Fruit fly (Drosophila melanogaster) whole organism, embryonic: ENCODE measurements around the gene CG16957.

Experiments
- Ada2b ChIP-seq: fragments of 200-800 bp; sonication (Bioruptor generic); IDR thresholded peaks from 2 replicates; pipeline ENCODE4 v1.3.6; 2022; ENCODE audit warnings: missing biosample characterization, missing genetic modification characterization
- Adf1 ChIP-seq: fragments of 200-800 bp; sonication (Bioruptor generic); IDR thresholded peaks from 2 replicates; pipeline ENCODE4 v1.3.6; 2022; ENCODE audit warnings: missing biosample characterization, missing genetic modification characterization
- Atf-2 ChIP-seq: fragments of 200-800 bp; sonication (Bioruptor generic); optimal IDR thresholded peaks from 2 replicates; lab custom pipeline; 2016; ENCODE audit warnings: missing biosample characterization, missing genetic modification characterization
- Atf6 ChIP-seq: fragments of 200-800 bp; sonication (Bioruptor generic); IDR thresholded peaks from 2 replicates; pipeline ENCODE4 v1.3.6; 2022; ENCODE audit warnings: missing biosample characterization, missing genetic modification characterization
- B-H1 ChIP-seq: fragments of 200-800 bp; sonication (Bioruptor generic); IDR thresholded peaks from 3 replicates; pipeline ENCODE4 v1.3.6; 2022; ENCODE audit warnings: missing biosample characterization, missing genetic modification characterization
- CG1024 ChIP-seq: fragments of 200-800 bp; sonication (Bioruptor generic); IDR thresholded peaks from 2 replicates; pipeline ENCODE4 v1.3.6; 2022; ENCODE audit warnings: missing biosample characterization, missing genetic modification characterization
- CG10274 ChIP-seq: fragments of 200-800 bp; sonication (Bioruptor generic); optimal IDR thresholded peaks from 3 replicates; lab custom pipeline; 2017; ENCODE audit warnings: missing biosample characterization, mild to moderate bottlenecking, missing genetic modification characterization
- CG10321 ChIP-seq: fragments of 200-800 bp; sonication (Bioruptor generic); IDR thresholded peaks from 2 replicates; pipeline ENCODE4 v1.3.6; 2022; ENCODE audit warnings: missing biosample characterization, missing genetic modification characterization
- CG11723 ChIP-seq: fragments of 200-800 bp; sonication (Bioruptor generic); optimal IDR thresholded peaks from 2 replicates; lab custom pipeline; 2017; ENCODE audit warnings: missing biosample characterization, mild to moderate bottlenecking, missing genetic modification characterization
- CG13123 ChIP-seq: fragments of 200-800 bp; sonication (Bioruptor generic); optimal IDR thresholded peaks from 2 replicates; lab custom pipeline; 2016; ENCODE audit warnings: missing biosample characterization, missing genetic modification characterization
- CG14050 ChIP-seq: fragments of 200-800 bp; sonication (Bioruptor generic); IDR thresholded peaks from 3 replicates; pipeline ENCODE4 v1.3.6; 2022; ENCODE audit warnings: missing biosample characterization, missing genetic modification characterization
- CG17359 ChIP-seq: fragments of 200-800 bp; sonication (Bioruptor generic); optimal IDR thresholded peaks from 3 replicates; lab custom pipeline; 2018; ENCODE audit warnings: missing biosample characterization, mild to moderate bottlenecking, missing genetic modification characterization, moderate library complexity
- CG17385 ChIP-seq: fragments of 200-800 bp; sonication (Bioruptor generic); optimal IDR thresholded peaks from 3 replicates; lab custom pipeline; 2018; ENCODE audit warnings: missing biosample characterization, mild to moderate bottlenecking, missing genetic modification characterization
- CG2129 ChIP-seq: fragments of 200-800 bp; sonication (Bioruptor generic); IDR thresholded peaks from 2 replicates; pipeline ENCODE4 v1.3.6; 2022; ENCODE audit warnings: missing biosample characterization, missing genetic modification characterization; ENCODE audit not compliant: partially characterized antibody
- CG30403 ChIP-seq: fragments of 200-800 bp; sonication (Bioruptor generic); optimal IDR thresholded peaks from 3 replicates; lab custom pipeline; 2016; ENCODE audit warnings: missing biosample characterization, missing genetic modification characterization
- CG31388 ChIP-seq: fragments of 200-800 bp; sonication (Bioruptor generic); optimal IDR thresholded peaks from 2 replicates; lab custom pipeline; 2016; ENCODE audit warnings: missing biosample characterization, missing genetic modification characterization
- CG4617 ChIP-seq: fragments of 200-800 bp; sonication (Bioruptor generic); optimal IDR thresholded peaks from 3 replicates; lab custom pipeline; 2016; ENCODE audit warnings: missing biosample characterization, missing genetic modification characterization, borderline replicate concordance
- CG5180 ChIP-seq: fragments of 200-800 bp; sonication (Bioruptor generic); optimal IDR thresholded peaks from 3 replicates; lab custom pipeline; 2017; ENCODE audit warnings: missing biosample characterization, missing genetic modification characterization, mild to moderate bottlenecking, moderate library complexity, missing genetic modification reagents
- CG5953 ChIP-seq: fragments of 200-800 bp; sonication (Bioruptor generic); IDR thresholded peaks from 2 replicates; pipeline ENCODE4 v1.3.6; 2022; ENCODE audit warnings: missing biosample characterization, missing genetic modification characterization
- CG7372 ChIP-seq: fragments of 200-800 bp; sonication (Bioruptor generic); IDR thresholded peaks from 2 replicates; pipeline ENCODE4 v1.3.6; 2022; ENCODE audit warnings: missing biosample characterization, missing genetic modification characterization
- CG7987 ChIP-seq: fragments of 200-800 bp; sonication (Bioruptor generic); optimal IDR thresholded peaks from 2 replicates; lab custom pipeline; 2018; ENCODE audit warnings: missing biosample characterization, mild to moderate bottlenecking, missing genetic modification characterization, moderate library complexity
- CG8388 ChIP-seq: fragments of 200-800 bp; sonication (Bioruptor generic); optimal IDR thresholded peaks from 2 replicates; lab custom pipeline; 2019; ENCODE audit warnings: missing biosample characterization, mild to moderate bottlenecking, missing genetic modification characterization, moderate library complexity
- CG8924 ChIP-seq: fragments of 200-800 bp; optimal IDR thresholded peaks from 3 replicates; lab custom pipeline; 2019; ENCODE audit warnings: missing biosample characterization, mild to moderate bottlenecking, missing genetic modification characterization, moderate library complexity
- CG9727 ChIP-seq: fragments of 200-800 bp; sonication (Bioruptor generic); optimal IDR thresholded peaks from 3 replicates; lab custom pipeline; 2017; ENCODE audit warnings: missing biosample characterization, mild to moderate bottlenecking, missing genetic modification characterization
- CG9817 ChIP-seq: fragments of 200-800 bp; sonication (Bioruptor generic); optimal IDR thresholded peaks from 2 replicates; lab custom pipeline; 2018; ENCODE audit warnings: missing biosample characterization, mild to moderate bottlenecking, missing genetic modification characterization, moderate library complexity
- Chrac-16 ChIP-seq: fragments of 200-800 bp; sonication (Bioruptor generic); optimal IDR thresholded peaks from 3 replicates; lab custom pipeline; 2016; ENCODE audit warnings: missing biosample characterization, missing genetic modification characterization
- D19A ChIP-seq: fragments of 200-800 bp; optimal IDR thresholded peaks from 3 replicates; lab custom pipeline; 2019; ENCODE audit warnings: missing biosample characterization, mild to moderate bottlenecking, missing genetic modification characterization, moderate library complexity
- Dfd ChIP-seq, 2 experiments: fragments of >200 bp; optimal IDR thresholded peaks; 2 replicates each; lab custom pipeline; 2017; ENCODE audit warnings: missing biosample characterization in 2 of 2, missing genetic modification characterization in 2 of 2
- GATAe ChIP-seq: fragments of 200-800 bp; sonication (Bioruptor generic); conservative IDR thresholded peaks from 2 replicates; pipeline ENCODE4 v1.3.6; 2022; ENCODE audit warnings: missing biosample characterization, missing genetic modification characterization
- Hr78 ChIP-seq, 2 experiments: fragments of 200-800 bp in 1 of 2; fragments of >200 bp in 1 of 2; sonication (Bioruptor generic) in 1 of 2; optimal IDR thresholded peaks; 2 replicates each; lab custom pipeline; 2017 to 2019; ENCODE audit warnings: missing biosample characterization in 2 of 2, missing genetic modification characterization in 2 of 2, mild to moderate bottlenecking in 1 of 2, moderate library complexity in 1 of 2
- Mes4 ChIP-seq: fragments of 200-800 bp; sonication (Bioruptor generic); optimal IDR thresholded peaks from 2 replicates; lab custom pipeline; 2016; ENCODE audit warnings: missing biosample characterization, missing genetic modification characterization
- Oaz ChIP-seq: fragments of 200-800 bp; sonication (Bioruptor generic); IDR thresholded peaks from 2 replicates; pipeline ENCODE4 v1.3.6; 2022; ENCODE audit warnings: missing biosample characterization, missing genetic modification characterization
- Six4 ChIP-seq: fragments of 200-800 bp; sonication (Bioruptor generic); optimal IDR thresholded peaks from 2 replicates; lab custom pipeline; 2016; ENCODE audit warnings: missing biosample characterization, missing genetic modification characterization
- YL-1 ChIP-seq: fragments of 200-800 bp; sonication (Bioruptor generic); optimal IDR thresholded peaks from 3 replicates; lab custom pipeline; 2017; ENCODE audit warnings: missing biosample characterization, mild to moderate bottlenecking, missing genetic modification characterization
- bcd ChIP-seq: fragments of 200-800 bp; sonication (Bioruptor generic); optimal IDR thresholded peaks from 2 replicates; lab custom pipeline; 2017; ENCODE audit warnings: missing biosample characterization, mild to moderate bottlenecking, missing genetic modification characterization
- bigmax ChIP-seq: fragments of 200-800 bp; sonication (Bioruptor generic); optimal IDR thresholded peaks from 2 replicates; lab custom pipeline; 2018; ENCODE audit warnings: missing biosample characterization, mild to moderate bottlenecking, missing genetic modification characterization
- br ChIP-seq: fragments of >200 bp; optimal IDR thresholded peaks from 2 replicates; lab custom pipeline; 2017
- dmrt99B ChIP-seq: fragments of 200-800 bp; sonication (Bioruptor generic); optimal IDR thresholded peaks from 2 replicates; lab custom pipeline; 2018; ENCODE audit warnings: missing biosample characterization, mild to moderate bottlenecking, missing genetic modification characterization, moderate library complexity
- fd3F ChIP-seq: fragments of 200-800 bp; sonication (Bioruptor generic); optimal IDR thresholded peaks from 2 replicates; lab custom pipeline; 2018; ENCODE audit warnings: missing biosample characterization, mild to moderate bottlenecking, missing genetic modification characterization, moderate library complexity
- fd64A ChIP-seq: fragments of 200-800 bp; sonication (Bioruptor generic); optimal IDR thresholded peaks from 3 replicates; lab custom pipeline; 2018; ENCODE audit warnings: missing biosample characterization, mild to moderate bottlenecking, missing genetic modification characterization
- kah ChIP-seq: fragments of 200-800 bp; sonication (Bioruptor generic); optimal IDR thresholded peaks from 2 replicates; lab custom pipeline; 2018; ENCODE audit warnings: missing biosample characterization, mild to moderate bottlenecking, missing genetic modification characterization
- maf-S ChIP-seq: fragments of 200-800 bp; sonication (Bioruptor generic); optimal IDR thresholded peaks from 2 replicates; lab custom pipeline; 2016; ENCODE audit warnings: missing biosample characterization, missing genetic modification characterization
- mirr ChIP-seq: fragments of 200-800 bp; sonication (Bioruptor generic); optimal IDR thresholded peaks from 3 replicates; lab custom pipeline; 2018; ENCODE audit warnings: missing biosample characterization, mild to moderate bottlenecking, missing genetic modification characterization
- odd ChIP-seq: fragments of 200-800 bp; sonication (Bioruptor generic); optimal IDR thresholded peaks from 2 replicates; lab custom pipeline; 2017; ENCODE audit warnings: missing biosample characterization, mild to moderate bottlenecking, missing genetic modification characterization
- pan ChIP-seq, 4 experiments: fragments of >200 bp in 3 of 4; fragments of 200-800 bp in 1 of 4; sonication (Bioruptor generic) in 1 of 4; optimal IDR thresholded peaks in 3 of 4; IDR thresholded peaks in 1 of 4; 2 replicates each; pipeline versions ENCODE4 v1.3.6 to Lab custom; 2017 to 2022; ENCODE audit warnings: missing biosample characterization in 2 of 4, missing genetic modification characterization in 2 of 4, mixed read lengths in 1 of 4
- phol ChIP-seq: fragments of 200-800 bp; sonication (Bioruptor generic); optimal IDR thresholded peaks from 3 replicates; lab custom pipeline; 2018; ENCODE audit warnings: missing biosample characterization, mild to moderate bottlenecking, missing genetic modification characterization, moderate library complexity
- psq ChIP-seq: fragments of 200-800 bp; sonication (Bioruptor generic); optimal IDR thresholded peaks from 2 replicates; lab custom pipeline; 2017; ENCODE audit warnings: missing biosample characterization, missing genetic modification characterization
- sima ChIP-seq: fragments of 200-800 bp; sonication (Bioruptor generic); optimal IDR thresholded peaks from 2 replicates; lab custom pipeline; 2016; ENCODE audit warnings: missing biosample characterization, missing genetic modification characterization
- ttk ChIP-seq: fragments of 200-800 bp; sonication (Bioruptor generic); IDR thresholded peaks from 2 replicates; pipeline ENCODE4 v2.1.2; 2022; ENCODE audit warnings: missing biosample characterization, missing genetic modification characterization
- twi ChIP-seq: fragments of 200-800 bp; optimal IDR thresholded peaks from 2 replicates; lab custom pipeline; 2019; ENCODE audit warnings: missing biosample characterization, mild to moderate bottlenecking, missing genetic modification characterization, moderate library complexity
- usp ChIP-seq: fragments of >200 bp; optimal IDR thresholded peaks from 2 replicates; lab custom pipeline; 2017; ENCODE audit warnings: missing biosample characterization, missing genetic modification characterization

CG16957 gene

DNA sequence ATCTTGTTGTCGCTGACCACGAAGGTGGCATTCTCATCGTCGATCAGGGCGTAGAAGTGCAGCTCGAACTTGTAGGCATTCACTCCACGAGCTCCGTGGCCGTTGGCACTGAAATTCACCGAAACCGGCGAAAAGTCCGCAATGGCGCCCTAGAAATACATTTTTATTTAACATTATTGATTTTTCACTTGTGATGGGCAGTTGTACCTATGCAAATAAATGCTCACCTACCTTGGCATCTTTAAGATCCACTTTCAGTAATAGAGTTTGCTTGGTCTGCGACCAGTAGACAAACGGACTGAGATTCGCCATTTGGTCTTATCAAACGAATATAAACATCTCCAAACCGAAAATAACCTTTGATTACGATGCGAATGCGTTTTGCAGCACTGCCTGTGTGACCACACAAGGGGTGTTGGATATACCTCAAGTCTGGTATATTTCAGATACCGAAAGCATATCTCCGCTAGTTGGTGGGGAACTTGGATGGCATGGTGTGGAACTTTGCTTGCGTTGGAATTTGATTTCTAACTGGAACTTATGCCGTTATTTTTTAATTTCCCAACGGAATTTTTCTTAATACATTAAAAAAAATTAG lies 49.4 kb upstream of the CG16957 start, which contains the start of gene Hacd2 (continued):
- TF ChIP-seq B-H1 (GFP tag; lab: Robert Waterston, UW): no peak
- TF ChIP-seq CG1024: no peak
- no peak for TF ChIP-seq CG14050 (GFP tag; lab: Robert Waterston, UW)
- TF ChIP-seq GATAe (GFP tag; lab: Robert Waterston, UW): peak; percentile 41
- no peak for TF ChIP-seq CG31388 (GFP tag; lab: Kevin White, UChicago)
- peak; percentile 57 for TF ChIP-seq phol (tag; lab: Kevin White, UChicago)
- no peak for TF ChIP-seq usp (GFP tag; lab: Kevin White, UChicago)
- no peak for TF ChIP-seq dmrt99B (tag; lab: Kevin White, UChicago)
- no peak for TF ChIP-seq CG30403
- peak; percentile 24 for TF ChIP-seq maf-S (GFP tag; lab: Kevin White, UChicago)
- TF ChIP-seq Oaz (GFP tag; lab: Robert Waterston, UW): no peak
- no peak for TF ChIP-seq kah (GFP tag; lab: Kevin White, UChicago)
- TF ChIP-seq CG10321 (GFP tag; lab: Robert Waterston, UW): no peak
- TF ChIP-seq CG9817: no peak
- peak; percentile 71 for TF ChIP-seq bigmax (GFP tag; lab: Kevin White, UChicago)
- TF ChIP-seq Ada2b: no peak
- peak; percentile 7 for TF ChIP-seq bcd (GFP tag; lab: Kevin White, UChicago)
- peak; percentile 77 for TF ChIP-seq YL-1 (GFP tag; lab: Kevin White, UChicago)
- no peak for TF ChIP-seq odd (GFP tag; lab: Kevin White, UChicago)
- no peak for TF ChIP-seq Atf6
- no peak for TF ChIP-seq twi
- no peak for TF ChIP-seq CG17385
- no peak for TF ChIP-seq CG11723 (GFP tag; lab: Kevin White, UChicago)
- TF ChIP-seq br (lab: Kevin White, UChicago): no peak
- no peak for TF ChIP-seq mirr (GFP tag; lab: Kevin White, UChicago)
- TF ChIP-seq Hr78 (GFP tag; optimal IDR thresholded peaks at IDR 0.05; lab: Kevin White, UChicago): no peak
- no peak for TF ChIP-seq ttk (GFP tag; lab: Robert Waterston, UW)
- no peak for TF ChIP-seq Atf-2 (GFP tag; lab: Kevin White, UChicago)
- TF ChIP-seq CG8924 (tag; lab: Kevin White, UChicago): no peak
- TF ChIP-seq CG4617 (GFP tag; lab: Kevin White, UChicago): peak; percentile 73
- TF ChIP-seq Chrac-16 (GFP tag; lab: Kevin White, UChicago): no peak
- TF ChIP-seq CG7987: no peak
- TF ChIP-seq D19A (tag; lab: Kevin White, UChicago): no peak
- no peak for TF ChIP-seq CG9727
- TF ChIP-seq pan (optimal IDR thresholded peaks at IDR 0.05; lab: Kevin White, UChicago): no peak
- peak in 1 of 2 experiments; percentile 12 for TF ChIP-seq pan (GFP tag; optimal IDR thresholded peaks at IDR 0.05 in 1 of 2, IDR thresholded peaks at IDR 0.05 in 1 of 2)
- no peak for TF ChIP-seq fd64A
- no peak for TF ChIP-seq fd3F (GFP tag; lab: Kevin White, UChicago)
- TF ChIP-seq CG10274: no peak
- peak; percentile 29 for TF ChIP-seq CG13123
- no peak for TF ChIP-seq Adf1 (GFP tag; lab: Robert Waterston, UW)
- TF ChIP-seq Dfd (GFP tag; optimal IDR thresholded peaks at IDR 0.05; lab: Kevin White, UChicago): no peak
- TF ChIP-seq CG5180 (GFP tag; lab: Kevin White, UChicago): no peak
- TF ChIP-seq CG8388 (GFP tag; lab: Kevin White, UChicago): no peak
- no peak for TF ChIP-seq CG2129 (GFP tag; lab: Robert Waterston, UW)
- no peak for TF ChIP-seq CG17359
- no peak for TF ChIP-seq Mes4 (GFP tag; lab: Kevin White, UChicago)
- TF ChIP-seq sima (GFP tag; lab: Kevin White, UChicago): no peak
- TF ChIP-seq psq: no peak
- TF ChIP-seq CG7372 (GFP tag; lab: Robert Waterston, UW): no peak
- TF ChIP-seq CG5953 (GFP tag; lab: Robert Waterston, UW): no peak
- TF ChIP-seq Six4 (GFP tag; lab: Kevin White, UChicago): no peak
